Worm (Caenorhabditis elegans) whole organism, young adult: ENCODE measurements around the gene ttr-45.
A peak's percentile ranks its signal among the peaks of the same experiment; 100 is the strongest.

Experiments
- B0019.2 ChIP-seq: fragments of 200-800 bp; sonication (Bioruptor generic); conservative IDR thresholded peaks from 2 replicates; pipeline ENCODE4 v1.3.6; 2022; ENCODE audit warnings: missing genetic modification reagents, missing genetic modification characterization, missing compliant biosample characterization
- C17E4.6 ChIP-seq: fragments of 200-800 bp; sonication (Bioruptor generic); IDR thresholded peaks from 2 replicates; pipeline ENCODE4 v1.3.6; 2022; ENCODE audit warnings: missing genetic modification reagents, missing genetic modification characterization, missing compliant biosample characterization
- F10E7.11 ChIP-seq: sonication (generic microtip); optimal IDR thresholded peaks from 2 replicates; lab custom pipeline; 2017; ENCODE audit warnings: mild to moderate bottlenecking, missing genetic modification characterization, moderate library complexity, missing compliant biosample characterization
- F39B2.1 ChIP-seq: fragments of 200-800 bp; sonication (Bioruptor generic); IDR thresholded peaks from 2 replicates; pipeline ENCODE4 v1.3.6; 2022; ENCODE audit warnings: missing genetic modification reagents, missing genetic modification characterization, missing compliant biosample characterization
- T07F8.4 ChIP-seq: sonication (generic microtip); optimal IDR thresholded peaks from 2 replicates; lab custom pipeline; 2016; ENCODE audit warnings: mild to moderate bottlenecking, missing genetic modification characterization, moderate library complexity, missing compliant biosample characterization
- Y79H2A.3 ChIP-seq: fragments of 200-800 bp; sonication (Bioruptor generic); conservative IDR thresholded peaks from 2 replicates; pipeline ENCODE4 v1.3.6; 2022; ENCODE audit warnings: missing genetic modification reagents, missing genetic modification characterization, missing compliant biosample characterization
- akir-1 ChIP-seq: fragments of 200-800 bp; sonication (Bioruptor generic); optimal IDR thresholded peaks from 2 replicates; lab custom pipeline; 2018; ENCODE audit warnings: mild to moderate bottlenecking, missing genetic modification characterization, moderate library complexity, missing compliant biosample characterization
- ama-1 ChIP-seq, 3 experiments: fragments of 150-350 bp in 1 of 3; sonication (generic microtip) in 2 of 3; optimal IDR thresholded peaks; 2 replicates each; lab custom pipeline; 2014 to 2018; ENCODE audit warnings: missing biosample characterization in 2 of 3, missing genetic modification characterization in 2 of 3, missing genetic modification reagents in 2 of 3
- aptf-2 ChIP-seq: fragments of 200-800 bp; sonication (Bioruptor generic); conservative IDR thresholded peaks from 2 replicates; pipeline ENCODE4 v1.3.6; 2022; ENCODE audit warnings: missing genetic modification reagents, missing genetic modification characterization, missing compliant biosample characterization
- attf-3 ChIP-seq: fragments of 200-800 bp; sonication (Bioruptor generic); conservative IDR thresholded peaks from 2 replicates; pipeline ENCODE4 v1.3.6; 2022; ENCODE audit warnings: missing genetic modification reagents, missing genetic modification characterization, missing compliant biosample characterization
- attf-5 ChIP-seq: fragments of 200-800 bp; sonication (Bioruptor generic); optimal IDR thresholded peaks from 2 replicates; lab custom pipeline; 2018; ENCODE audit warnings: mild to moderate bottlenecking, missing genetic modification characterization, missing compliant biosample characterization
- cebp-1 ChIP-seq, 2 experiments: fragments of 200-800 bp in 1 of 2; sonication (Bioruptor generic) in 1 of 2; sonication (generic microtip) in 1 of 2; IDR thresholded peaks in 1 of 2; optimal IDR thresholded peaks in 1 of 2; 2 replicates each; pipeline versions ENCODE4 v1.3.6 to Lab custom; 2017 to 2022; ENCODE audit warnings: missing compliant biosample characterization in 2 of 2, missing genetic modification characterization in 2 of 2, mild to moderate bottlenecking in 1 of 2, missing genetic modification reagents in 1 of 2, moderate library complexity in 1 of 2
- ceh-40 ChIP-seq: fragments of 200-800 bp; sonication (Bioruptor generic); IDR thresholded peaks from 2 replicates; pipeline ENCODE4 v1.3.6; 2022; ENCODE audit warnings: missing genetic modification characterization, missing compliant biosample characterization
- egl-18 ChIP-seq: fragments of 200-800 bp; sonication (Bioruptor generic); IDR thresholded peaks from 2 replicates; pipeline ENCODE4 v1.3.6; 2022; ENCODE audit warnings: missing genetic modification reagents, missing genetic modification characterization, missing compliant biosample characterization
- egl-44 ChIP-seq: fragments of 200-800 bp; sonication (Bioruptor generic); IDR thresholded peaks from 2 replicates; pipeline ENCODE4 v1.3.6; 2022; ENCODE audit warnings: missing genetic modification reagents, missing genetic modification characterization, missing compliant biosample characterization
- fkh-3 ChIP-seq: sonication (generic microtip); optimal IDR thresholded peaks from 2 replicates; lab custom pipeline; 2016; ENCODE audit warnings: mild to moderate bottlenecking, missing genetic modification characterization, missing compliant biosample characterization
- him-1 ChIP-seq: sonication (generic microtip); optimal IDR thresholded peaks from 2 replicates; lab custom pipeline; 2016; ENCODE audit warnings: missing genotype, missing genetic modification reagents, missing genetic modification characterization, missing compliant biosample characterization
- hsf-1 ChIP-seq: fragments of 200-800 bp; sonication (Bioruptor generic); IDR thresholded peaks from 2 replicates; pipeline ENCODE4 v1.3.6; 2022; ENCODE audit warnings: missing genetic modification reagents, missing genetic modification characterization, missing compliant biosample characterization
- lag-1 ChIP-seq: fragments of 200-800 bp; sonication (Bioruptor generic); IDR thresholded peaks from 2 replicates; pipeline ENCODE4 v1.3.6; 2022; ENCODE audit warnings: missing genetic modification reagents, missing genetic modification characterization, missing compliant biosample characterization
- lsl-1 ChIP-seq: fragments of 200-800 bp; sonication (Bioruptor generic); optimal IDR thresholded peaks from 2 replicates; lab custom pipeline; 2018; ENCODE audit warnings: mild to moderate bottlenecking, missing genetic modification characterization, moderate library complexity, missing compliant biosample characterization
- nfya-1 ChIP-seq: sonication (generic microtip); optimal IDR thresholded peaks from 2 replicates; lab custom pipeline; 2017; ENCODE audit warnings: antibody characterized with exemption, missing compliant biosample characterization, missing genetic modification characterization, borderline replicate concordance; ENCODE audit not compliant: insufficient read depth
- nhr-179 ChIP-seq: sonication (generic microtip); optimal IDR thresholded peaks from 2 replicates; lab custom pipeline; 2016; ENCODE audit warnings: mild to moderate bottlenecking, missing genetic modification characterization, missing compliant biosample characterization
- rec-8 ChIP-seq, 2 experiments: sonication (generic microtip); optimal IDR thresholded peaks; 2 replicates each; lab custom pipeline; 2016; ENCODE audit warnings: mild to moderate bottlenecking in 2 of 2, missing genetic modification characterization in 2 of 2, missing genetic modification reagents in 2 of 2, missing genotype in 2 of 2, missing biosample characterization in 1 of 2, missing compliant biosample characterization in 1 of 2, moderate library complexity in 1 of 2
- rpc-1 ChIP-seq, 2 experiments: fragments of 150-350 bp in 1 of 2; sonication (generic microtip) in 1 of 2; optimal IDR thresholded peaks; 2 replicates each; lab custom pipeline; 2014 to 2018; ENCODE audit warnings: missing biosample characterization in 1 of 2, missing genetic modification characterization in 1 of 2, missing genetic modification reagents in 1 of 2, missing genotype in 1 of 2
- sdz-38 ChIP-seq: sonication (generic microtip); optimal IDR thresholded peaks from 2 replicates; lab custom pipeline; 2016; ENCODE audit warnings: missing genotype, missing genetic modification characterization, missing compliant biosample characterization
- snpc-1.1 ChIP-seq: sonication (generic microtip); optimal IDR thresholded peaks from 2 replicates; lab custom pipeline; 2017; ENCODE audit warnings: missing genetic modification characterization, mild to moderate bottlenecking, missing compliant biosample characterization, antibody characterized with exemption, moderate library complexity, missing genotype, missing genetic modification reagents; ENCODE audit not compliant: insufficient read depth
- snpc-3.4 ChIP-seq: sonication (generic microtip); optimal IDR thresholded peaks from 2 replicates; lab custom pipeline; 2017; ENCODE audit warnings: missing genetic modification characterization, mild to moderate bottlenecking, missing compliant biosample characterization, antibody characterized with exemption, moderate library complexity, missing genotype, missing genetic modification reagents
- snpc-4 ChIP-seq, 5 experiments: fragments of 150-350 bp in 1 of 5; sonication (generic microtip) in 4 of 5; optimal IDR thresholded peaks; 2 replicates each; lab custom pipeline; 2014 to 2018; ENCODE audit warnings: missing genetic modification characterization in 5 of 5, missing biosample characterization in 3 of 5, antibody characterized with exemption in 2 of 5, mild to moderate bottlenecking in 2 of 5, missing compliant biosample characterization in 2 of 5, missing genotype in 2 of 5, moderate library complexity in 2 of 5, missing genetic modification reagents in 1 of 5
- somi-1 ChIP-seq: fragments of 200-800 bp; sonication (Bioruptor generic); optimal IDR thresholded peaks from 2 replicates; lab custom pipeline; 2018; ENCODE audit warnings: mild to moderate bottlenecking, missing genetic modification characterization, missing compliant biosample characterization
- sptf-2 ChIP-seq: fragments of 200-800 bp; sonication (Bioruptor generic); optimal IDR thresholded peaks from 2 replicates; lab custom pipeline; 2018; ENCODE audit warnings: mild to moderate bottlenecking, missing genetic modification characterization, missing compliant biosample characterization
- tbp1 ChIP-seq: fragments of 200-800 bp; sonication (Bioruptor generic); optimal IDR thresholded peaks from 2 replicates; lab custom pipeline; 2018; ENCODE audit warnings: mild to moderate bottlenecking, missing genetic modification characterization, missing compliant biosample characterization
- unc-62 ChIP-seq: fragments of 150-350 bp; optimal IDR thresholded peaks from 2 replicates; lab custom pipeline; 2014; ENCODE audit warnings: missing biosample characterization, missing genetic modification reagents, missing genetic modification characterization
- xnd-1 ChIP-seq: sonication (generic microtip); optimal IDR thresholded peaks from 2 replicates; lab custom pipeline; 2016; ENCODE audit warnings: missing genotype, missing genetic modification reagents, missing genetic modification characterization, missing compliant biosample characterization
- zim-3 ChIP-seq: sonication (generic microtip); optimal IDR thresholded peaks from 2 replicates; lab custom pipeline; 2017; ENCODE audit warnings: mild to moderate bottlenecking, missing genetic modification characterization, moderate library complexity, missing compliant biosample characterization
- ztf-18 ChIP-seq: sonication (generic microtip); optimal IDR thresholded peaks from 2 replicates; lab custom pipeline; 2016; ENCODE audit warnings: missing genotype, mild to moderate bottlenecking, missing genetic modification characterization, missing compliant biosample characterization
- ztf-22 ChIP-seq: fragments of 200-800 bp; sonication (Bioruptor generic); optimal IDR thresholded peaks from 2 replicates; lab custom pipeline; 2018; ENCODE audit warnings: mild to moderate bottlenecking, missing genetic modification characterization, moderate library complexity, missing compliant biosample characterization
- ztf-25 ChIP-seq: fragments of 200-800 bp; sonication (Bioruptor generic); IDR thresholded peaks from 2 replicates; pipeline ENCODE4 v1.3.6; 2022; ENCODE audit warnings: missing genetic modification reagents, missing genetic modification characterization, missing compliant biosample characterization
- ztf-3 ChIP-seq: fragments of 200-800 bp; sonication (Bioruptor generic); optimal IDR thresholded peaks from 2 replicates; lab custom pipeline; 2018; ENCODE audit warnings: mild to moderate bottlenecking, missing genetic modification characterization, missing compliant biosample characterization
- ztf-6 ChIP-seq: fragments of 200-800 bp; sonication (Bioruptor generic); IDR thresholded peaks from 2 replicates; pipeline ENCODE4 v1.3.6; 2022; ENCODE audit warnings: missing genetic modification reagents, missing genetic modification characterization, missing compliant biosample characterization

Gene ttr-45

ce11 chrIV:13238943-13239861 is 14.8 kb upstream of the ttr-45 start, which contains the start of gene tag-115 (continued):
- peak; percentile 23 for TF ChIP-seq ama-1 (optimal IDR thresholded peaks at IDR 0.05; lab: Kevin White, UChicago)
- peak; percentile 86 to 94 for TF ChIP-seq ama-1 (GFP tag; optimal IDR thresholded peaks at IDR 0.05; lab: Kevin White, UChicago)

ce11 chrIV:13240078-13240841 is 13.8 kb upstream of the ttr-45 start, which contains the start of gene rpl-12:
Gene rpl-12 (minus strand): TSS chrIV:13240651.
- TF ChIP-seq sptf-2 (GFP tag; lab: Kevin White, UChicago) (peak; percentile 8), ztf-25 (GFP tag; lab: Robert Waterston, UW) (no peak), B0019.2 (GFP tag; lab: Robert Waterston, UW) (peak; percentile 85), snpc-3.4 (tag; lab: Kevin White, UChicago) (peak; percentile 90), ztf-22 (GFP tag; lab: Kevin White, UChicago) (peak; percentile 78), akir-1 (GFP tag; lab: Kevin White, UChicago) (peak; percentile 48), egl-18 (GFP tag; lab: Robert Waterston, UW) (no peak; the same call in 1 of the 2 replicates), hsf-1 (GFP tag; lab: Robert Waterston, UW) (peak; percentile 87), nhr-179 (tag; lab: Kevin White, UChicago) (no peak), aptf-2 (peak; percentile 68), him-1 (peak; percentile 66), egl-44 (GFP tag; lab: Robert Waterston, UW) (peak; percentile 78; the same call in 1 of the 2 replicates), F10E7.11 (tag; lab: Kevin White, UChicago) (peak; percentile 71), unc-62 (GFP tag; lab: Kevin White, UChicago) (peak; percentile 88), lsl-1 (GFP tag; lab: Kevin White, UChicago) (peak; percentile 86), T07F8.4 (peak; percentile 44), somi-1 (GFP tag; lab: Kevin White, UChicago) (peak; percentile 94), C17E4.6 (peak; percentile 97), attf-3 (peak; percentile 86), ztf-18 (peak; percentile 69), cebp-1 (GFP tag; IDR thresholded peaks at IDR 0.05; lab: Robert Waterston, UW) (peak; percentile 87), cebp-1 (tag; optimal IDR thresholded peaks at IDR 0.05; lab: Kevin White, UChicago) (peak; percentile 96), nfya-1 (tag; lab: Kevin White, UChicago) (no peak), F39B2.1 (GFP tag; lab: Robert Waterston, UW) (peak; percentile 79; the same call in 1 of the 2 replicates), ceh-40 (GFP tag; lab: Robert Waterston, UW) (no peak), ztf-6 (GFP tag; lab: Robert Waterston, UW) (peak; percentile 89), snpc-4 (GFP tag; optimal IDR thresholded peaks at IDR 0.05; lab: Kevin White, UChicago) (peak; percentile 75), snpc-4 (tag; optimal IDR thresholded peaks at IDR 0.05; lab: Kevin White, UChicago) (peak; percentile 81 to 90 (median 88)), sdz-38 (tag; lab: Kevin White, UChicago) (no peak), xnd-1 (tag; lab: Kevin White, UChicago) (peak; percentile 75), rpc-1 (optimal IDR thresholded peaks at IDR 0.05; lab: Kevin White, UChicago) (no peak), rpc-1 (tag; optimal IDR thresholded peaks at IDR 0.05; lab: Kevin White, UChicago) (no peak), Y79H2A.3 (GFP tag; lab: Robert Waterston, UW) (0 out of 2 replicates have a peak, but pooled peaks have one; percentile 57), fkh-3 (no peak), snpc-1.1 (peak; percentile 63), ztf-3 (GFP tag; lab: Kevin White, UChicago) (peak; percentile 60), attf-5 (GFP tag; lab: Kevin White, UChicago) (peak; percentile 100), tbp1 (peak; percentile 79), zim-3 (tag; lab: Kevin White, UChicago) (peak; percentile 55), lag-1 (GFP tag; lab: Robert Waterston, UW) (no peak), rec-8 (tag; optimal IDR thresholded peaks at IDR 0.05; lab: Kevin White, UChicago) (peak; percentile 27 to 51)
